Fruit fly (Drosophila melanogaster): ENCODE measurements around the gene nSyb.
A peak's percentile ranks its signal among the peaks of the same experiment; 100 is the strongest.

dm6 chr3L:1683091-1683490 is 45.5 kb upstream of the nSyb start:
- peak; percentile 61 for TF ChIP-seq dsx (GFP tag; optimal IDR thresholded peaks at IDR 0.05; ENCODE audit: poor library complexity, severe bottlenecking)
- TF ChIP-seq Lpt (GFP tag; optimal IDR thresholded peaks at IDR 0.05): no peak
- TF ChIP-seq salr (GFP tag; optimal IDR thresholded peaks at IDR 0.05): peak; percentile 30 to 41
- TF ChIP-seq Sox102F (GFP tag; optimal IDR thresholded peaks at IDR 0.05): peak; percentile 41
- TF ChIP-seq fd85E (GFP tag; optimal IDR thresholded peaks at IDR 0.05): no peak
- peak; percentile 44 to 66 for TF ChIP-seq ss (GFP tag; optimal IDR thresholded peaks at IDR 0.05)
- peak; percentile 50 for TF ChIP-seq achi (GFP tag; optimal IDR thresholded peaks at IDR 0.05)
- no peak for TF ChIP-seq dac (GFP tag; optimal IDR thresholded peaks at IDR 0.05)
- peak; percentile 59 for TF ChIP-seq CG1621 (tag; optimal IDR thresholded peaks at IDR 0.05)
- TF ChIP-seq CG8119 (GFP tag; IDR thresholded peaks at IDR 0.05): peak; percentile 53; the same call in 1 of the 3 replicates

All from whole organism, prepupa.